Fruit fly (Drosophila melanogaster) whole organism, adult: ENCODE measurements around the gene IntS14.

Experiments used
- CG5204 ChIP-seq: fragments of 200-800 bp; sonication (Bioruptor generic); optimal IDR thresholded peaks from 2 replicates; lab custom pipeline; 2016; ENCODE audit warnings: missing biosample characterization, missing genetic modification characterization
- pad ChIP-seq: fragments of 200-800 bp; sonication (Bioruptor generic); optimal IDR thresholded peaks from 3 replicates; lab custom pipeline; 2017; ENCODE audit warnings: missing biosample characterization, missing genetic modification characterization, mild to moderate bottlenecking, moderate library complexity, missing genetic modification reagents

dm6 chr2L:1163538-1164143 is 602 bp upstream of the IntS14 start, which contains the start of gene CG5080:
- TF ChIP-seq CG5204 (GFP tag; lab: Kevin White, UChicago) = no peak
- TF ChIP-seq pad (GFP tag; lab: Kevin White, UChicago) = no peak
